Fruit fly (Drosophila melanogaster) Kc167 (cell line): Measurements from ENCODE around the gene Pgant8.

ENCODE experiments used
- Myc ChIP-seq: fragments of >200 bp; optimal IDR thresholded peaks from 2 replicates; lab custom pipeline; 2017; ENCODE audit warnings: missing external identifiers
- insv ChIP-seq: fragments of >200 bp; optimal IDR thresholded peaks from 3 replicates; lab custom pipeline; 2018; ENCODE audit warnings: missing external identifiers
- psq ChIP-seq: fragments of >200 bp; optimal IDR thresholded peaks from 2 replicates; lab custom pipeline; 2017; ENCODE audit warnings: missing external identifiers

DNA sequence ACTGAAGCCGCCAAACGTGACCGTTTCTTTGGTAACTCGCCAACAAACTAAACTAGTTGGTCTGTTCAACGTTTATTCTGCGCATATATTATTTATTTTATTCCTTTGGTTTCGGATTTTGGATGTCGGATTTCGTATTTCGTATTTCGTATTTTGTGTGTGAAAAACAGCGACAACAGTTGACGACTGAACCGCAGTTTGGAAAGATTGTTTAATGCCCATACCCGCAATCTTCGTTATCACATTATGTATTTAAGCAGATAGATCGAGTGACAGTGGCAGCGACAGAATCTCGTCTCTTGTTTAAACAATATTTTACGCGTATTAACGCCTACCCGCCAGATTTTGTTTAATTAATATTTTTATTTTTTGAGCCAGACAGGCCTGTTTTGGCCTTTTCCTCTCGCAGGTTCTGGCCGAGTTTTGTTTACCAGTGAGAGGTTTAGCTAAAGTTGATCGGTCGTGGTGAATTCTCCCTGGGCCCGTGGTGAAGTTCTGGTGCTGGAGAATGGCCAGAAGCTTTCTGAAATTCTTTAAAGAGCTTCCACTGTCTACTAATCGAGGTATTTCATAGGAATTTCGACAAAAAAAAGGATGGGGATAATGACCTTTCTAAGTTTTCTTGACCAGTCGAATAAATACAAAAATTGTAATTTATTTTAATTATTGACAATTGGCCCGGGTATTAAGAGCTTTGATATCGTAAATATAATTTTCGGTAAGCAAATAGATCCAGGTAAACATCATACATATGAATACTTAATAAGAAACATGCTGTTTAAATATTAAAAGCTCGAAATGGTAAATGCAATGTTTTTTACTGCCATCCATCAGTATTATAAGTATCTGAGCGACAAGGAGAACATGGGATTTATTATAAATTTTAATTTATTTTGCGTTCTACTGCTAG is 35.7 kb upstream of the Pgant8 start, which contains the start of the genes comm3 and CG43083:
- no peak for TF ChIP-seq insv (lab: Kevin White, UChicago)
- no peak for TF ChIP-seq psq (lab: Kevin White, UChicago)
- TF ChIP-seq Myc (lab: Kevin White, UChicago) = no peak
